Fruit fly (Drosophila melanogaster): ENCODE measurements around the gene CIA30.

Gene CIA30

dm6 chr3R:29737891-29738290 lies 1.1 kb downstream of the CIA30 start, which contains the start of gene Gnpnat (continued):
- peak; percentile 90 for TF ChIP-seq Eip78C (GFP tag)
- peak; percentile 50 for TF ChIP-seq CG10669 (GFP tag; optimal IDR thresholded peaks at IDR 0.05)
- peak; percentile 38 for TF ChIP-seq dac (GFP tag; optimal IDR thresholded peaks at IDR 0.05)
- peak; percentile 75 for TF ChIP-seq CG32006 (GFP tag; optimal IDR thresholded peaks at IDR 0.05)
- no peak for TF ChIP-seq CG8319 (GFP tag; optimal IDR thresholded peaks at IDR 0.05)
- TF ChIP-seq Gug (GFP tag; IDR thresholded peaks at IDR 0.05) = no peak
- peak; percentile 25 for TF ChIP-seq CG16779 (tag; optimal IDR thresholded peaks at IDR 0.05)
- peak; percentile 32 for TF ChIP-seq CG6792 (GFP tag; optimal IDR thresholded peaks at IDR 0.05)
- peak; percentile 60 for TF ChIP-seq acj6 (GFP tag; optimal IDR thresholded peaks at IDR 0.05)
- TF ChIP-seq CG9139 (GFP tag; optimal IDR thresholded peaks at IDR 0.05) = no peak
- peak; percentile 38 for TF ChIP-seq Sox14 (GFP tag; optimal IDR thresholded peaks at IDR 0.05)
- peak; percentile 17 for TF ChIP-seq CG1621 (tag; optimal IDR thresholded peaks at IDR 0.05)
- TF ChIP-seq spab (GFP tag; optimal IDR thresholded peaks at IDR 0.05) = peak; percentile 6
- TF ChIP-seq Ets21C (GFP tag; optimal IDR thresholded peaks at IDR 0.05) = no peak
- TF ChIP-seq esn (GFP tag; optimal IDR thresholded peaks at IDR 0.05) = peak; percentile 69
- peak; percentile 62 for TF ChIP-seq CG3919 (GFP tag; optimal IDR thresholded peaks at IDR 0.05)
- peak; percentile 25 for TF ChIP-seq Lpt (GFP tag; optimal IDR thresholded peaks at IDR 0.05)
- TF ChIP-seq Eip75B (GFP tag; optimal IDR thresholded peaks at IDR 0.05) = peak; percentile 63

dm6 chr3R:29740078-29740477 lies 3.3 kb downstream of the CIA30 start:
- no peak for TF ChIP-seq OdsH (GFP tag; optimal IDR thresholded peaks at IDR 0.05)
- peak; percentile 49 for TF ChIP-seq dsx (GFP tag; optimal IDR thresholded peaks at IDR 0.05; ENCODE audit: poor library complexity, severe bottlenecking)
- TF ChIP-seq fd59A (GFP tag; optimal IDR thresholded peaks at IDR 0.05) = no peak
- no peak for TF ChIP-seq Hr4 (GFP tag; optimal IDR thresholded peaks at IDR 0.05)
- no peak for TF ChIP-seq lz (GFP tag; optimal IDR thresholded peaks at IDR 0.05)
- no peak for TF ChIP-seq vri (GFP tag; optimal IDR thresholded peaks at IDR 0.05)
- peak; percentile 14 for TF ChIP-seq Eip78C (GFP tag)
- no peak for TF ChIP-seq CG16779 (tag; optimal IDR thresholded peaks at IDR 0.05)
- peak; percentile 76 for TF ChIP-seq Blimp-1 (GFP tag; optimal IDR thresholded peaks at IDR 0.05)
- no peak for TF ChIP-seq net (GFP tag; optimal IDR thresholded peaks at IDR 0.05)

- TF ChIP-seq esn (GFP tag; optimal IDR thresholded peaks at IDR 0.05) (peak; percentile 95), CG6854 (GFP tag; optimal IDR thresholded peaks at IDR 0.05) (peak; percentile 29), Hr39 (GFP tag; optimal IDR thresholded peaks at IDR 0.05) (peak; percentile 98), Blimp-1 (GFP tag; optimal IDR thresholded peaks at IDR 0.05) (peak; percentile 88), CG6792 (GFP tag; optimal IDR thresholded peaks at IDR 0.05) (peak; percentile 93), Smox (GFP tag; optimal IDR thresholded peaks at IDR 0.05) (no peak), Gug (GFP tag; IDR thresholded peaks at IDR 0.05) (peak; percentile 98), dsx (GFP tag; optimal IDR thresholded peaks at IDR 0.05; ENCODE audit: poor library complexity, severe bottlenecking) (peak; percentile 92), salr (GFP tag; optimal IDR thresholded peaks at IDR 0.05) (peak; percentile 82 to 94), CG4318 (GFP tag; optimal IDR thresholded peaks at IDR 0.05) (no peak), Eip75B (GFP tag; optimal IDR thresholded peaks at IDR 0.05) (no peak), cyc (GFP tag; optimal IDR thresholded peaks at IDR 0.05) (peak; percentile 98), Lpt (GFP tag; optimal IDR thresholded peaks at IDR 0.05) (peak; percentile 90), CG10669 (GFP tag; optimal IDR thresholded peaks at IDR 0.05) (peak; percentile 100), Hr4 (GFP tag; optimal IDR thresholded peaks at IDR 0.05) (peak; percentile 96), CG11902 (GFP tag; optimal IDR thresholded peaks at IDR 0.05) (peak; percentile 99), svp (GFP tag) (peak; percentile 96), CG6808 (GFP tag; optimal IDR thresholded peaks at IDR 0.05) (no peak), CG11762 (GFP tag; optimal IDR thresholded peaks at IDR 0.05; ENCODE audit: insufficient read depth) (peak; percentile 85), CG11294 (GFP tag; IDR thresholded peaks at IDR 0.05) (peak; percentile 98), Ets96B (tag; optimal IDR thresholded peaks at IDR 0.05) (peak; percentile 93), Sox14 (GFP tag; optimal IDR thresholded peaks at IDR 0.05) (peak; percentile 98), CG16779 (tag; optimal IDR thresholded peaks at IDR 0.05) (peak; percentile 84), CG3919 (GFP tag; optimal IDR thresholded peaks at IDR 0.05) (peak; percentile 95), fd85E (GFP tag; optimal IDR thresholded peaks at IDR 0.05) (no peak), Hr38 (GFP tag; optimal IDR thresholded peaks at IDR 0.05) (peak; percentile 84), Eip93F (GFP tag; optimal IDR thresholded peaks at IDR 0.05) (no peak), CG34406 (GFP tag; optimal IDR thresholded peaks at IDR 0.05) (peak; percentile 94), fkh (GFP tag; optimal IDR thresholded peaks at IDR 0.05) (no peak), Sox102F (GFP tag; optimal IDR thresholded peaks at IDR 0.05) (no peak), CG9139 (GFP tag; optimal IDR thresholded peaks at IDR 0.05) (no peak), CG7368 (GFP tag; optimal IDR thresholded peaks at IDR 0.05) (no peak), Met (GFP tag; optimal IDR thresholded peaks at IDR 0.05) (no peak), achi (GFP tag; optimal IDR thresholded peaks at IDR 0.05) (peak; percentile 89)
These were observed 8.3 kb downstream of the CIA30 start, which contains the start of the genes Wdr24 and IntS11 for dm6 chr3R:29745056-29745455. Gene Wdr24 (minus strand): TSS chr3R:29745092. Gene IntS11 (plus strand): TSS chr3R:29745337.

Data from whole organism, prepupa.